Worm (Caenorhabditis elegans): ENCODE measurements around the gene F40H3.3.
A peak's percentile ranks its signal among the peaks of the same experiment; 100 is the strongest.

F40H3.3 gene

ce11 chrII:6191293-6191692, 20.0 kb downstream of the F40H3.3 start, which contains the start of gene fkh-8:
Gene fkh-8 (minus strand): TSS chrII:6191393.
- TF ChIP-seq nhr-76 (tag; optimal IDR thresholded peaks at IDR 0.05) (no peak), ces-1 (GFP tag; optimal IDR thresholded peaks at IDR 0.05) (no peak), nhr-237 (tag; optimal IDR thresholded peaks at IDR 0.05) (no peak), blmp-1 (tag; optimal IDR thresholded peaks at IDR 0.05) (no peak), unc-39 (tag; optimal IDR thresholded peaks at IDR 0.05) (no peak), mab-5 (tag; optimal IDR thresholded peaks at IDR 0.05) (no peak), lin-32 (GFP tag; optimal IDR thresholded peaks at IDR 0.05) (no peak), nhr-28 (tag; optimal IDR thresholded peaks at IDR 0.05) (no peak)

- TF ChIP-seq ztf-11 (tag; optimal IDR thresholded peaks at IDR 0.05): no peak
- TF ChIP-seq nhr-2 (tag; optimal IDR thresholded peaks at IDR 0.05): no peak
Measured at ce11 chrII:6192484-6192883, 21.2 kb downstream of the F40H3.3 start, which contains the start of gene cpb-2. Gene cpb-2 (plus strand): TSS chrII:6192784.

ce11 chrII:6196875-6197274, 25.6 kb downstream of the F40H3.3 start, which contains the start of the genes rbmx-2 and C30B5.2:
Gene rbmx-2 (minus strand): TSS chrII:6196948.
Gene C30B5.2 (plus strand): TSS chrII:6197180.
- peak; percentile 90 for TF ChIP-seq lsy-2 (tag; optimal IDR thresholded peaks at IDR 0.05)
- no peak for TF ChIP-seq nhr-237 (tag; optimal IDR thresholded peaks at IDR 0.05)
- TF ChIP-seq unc-120 (tag; optimal IDR thresholded peaks at IDR 0.05; ENCODE audit: poor library complexity, severe bottlenecking): peak; percentile 73
- TF ChIP-seq snpc-4 (tag; optimal IDR thresholded peaks at IDR 0.05): no peak
- no peak for TF ChIP-seq ham-2 (GFP tag; optimal IDR thresholded peaks at IDR 0.05)
- TF ChIP-seq ces-1 (GFP tag; optimal IDR thresholded peaks at IDR 0.05): peak; percentile 78
- TF ChIP-seq elt-3 (tag; optimal IDR thresholded peaks at IDR 0.05): no peak
- no peak for TF ChIP-seq mab-5 (tag; optimal IDR thresholded peaks at IDR 0.05)
- peak; percentile 53 for TF ChIP-seq mep-1 (tag; optimal IDR thresholded peaks at IDR 0.05)
- no peak for TF ChIP-seq flh-1 (GFP tag; optimal IDR thresholded peaks at IDR 0.05)
- no peak for TF ChIP-seq elt-1 (tag; optimal IDR thresholded peaks at IDR 0.05; ENCODE audit: borderline replicate concordance, insufficient read depth)
- TF ChIP-seq zip-8 (tag; optimal IDR thresholded peaks at IDR 0.05): no peak

- TF ChIP-seq zip-8 (tag; optimal IDR thresholded peaks at IDR 0.05): no peak
- no peak for TF ChIP-seq lin-13 (tag; optimal IDR thresholded peaks at IDR 0.05)
- no peak for TF ChIP-seq flh-1 (GFP tag; optimal IDR thresholded peaks at IDR 0.05)
Measured at ce11 chrII:6198468-6198867, 27.2 kb downstream of the F40H3.3 start, which contains the start of gene szy-4. Gene szy-4 (plus strand): TSS chrII:6198696.

- TF ChIP-seq mls-2 (tag; optimal IDR thresholded peaks at IDR 0.05) (no peak), unc-39 (tag; optimal IDR thresholded peaks at IDR 0.05) (no peak), lin-32 (GFP tag; optimal IDR thresholded peaks at IDR 0.05) (no peak), mab-5 (tag; optimal IDR thresholded peaks at IDR 0.05) (no peak), ces-1 (GFP tag; optimal IDR thresholded peaks at IDR 0.05) (no peak), blmp-1 (tag; optimal IDR thresholded peaks at IDR 0.05) (no peak), unc-120 (tag; optimal IDR thresholded peaks at IDR 0.05; ENCODE audit: poor library complexity, severe bottlenecking) (no peak), drap-1 (GFP tag; optimal IDR thresholded peaks at IDR 0.05) (no peak), unc-62 (GFP tag; optimal IDR thresholded peaks at IDR 0.05) (no peak), lin-13 (tag; optimal IDR thresholded peaks at IDR 0.05) (no peak), mep-1 (tag; optimal IDR thresholded peaks at IDR 0.05) (no peak), sptf-1 (tag; optimal IDR thresholded peaks at IDR 0.05) (no peak), tbx-8 (GFP tag; optimal IDR thresholded peaks at IDR 0.05) (no peak), ztf-11 (tag; optimal IDR thresholded peaks at IDR 0.05) (no peak), ham-2 (GFP tag; optimal IDR thresholded peaks at IDR 0.05) (no peak), nhr-237 (tag; optimal IDR thresholded peaks at IDR 0.05) (no peak), zip-8 (tag; optimal IDR thresholded peaks at IDR 0.05) (no peak), bed-3 (GFP tag; optimal IDR thresholded peaks at IDR 0.05) (no peak), pha-4 (tag; optimal IDR thresholded peaks at IDR 0.05) (no peak)
Measured at ce11 chrII:6199010-6199409, 27.7 kb downstream of the F40H3.3 start.

- TF ChIP-seq drap-1 (GFP tag; optimal IDR thresholded peaks at IDR 0.05) (no peak), sem-2 (GFP tag; optimal IDR thresholded peaks at IDR 0.05) (no peak), hlh-1 (tag; optimal IDR thresholded peaks at IDR 0.05) (no peak), ceh-83 (GFP tag; optimal IDR thresholded peaks at IDR 0.05) (no peak), elt-1 (tag; optimal IDR thresholded peaks at IDR 0.05; ENCODE audit: borderline replicate concordance, insufficient read depth) (no peak), bed-3 (GFP tag; optimal IDR thresholded peaks at IDR 0.05) (no peak), mep-1 (tag; optimal IDR thresholded peaks at IDR 0.05) (no peak), nhr-237 (tag; optimal IDR thresholded peaks at IDR 0.05) (no peak), unc-120 (tag; optimal IDR thresholded peaks at IDR 0.05; ENCODE audit: poor library complexity, severe bottlenecking) (no peak), zip-8 (tag; optimal IDR thresholded peaks at IDR 0.05) (no peak), lin-13 (tag; optimal IDR thresholded peaks at IDR 0.05) (no peak)
Measured at ce11 chrII:6202910-6203309, 31.6 kb downstream of the F40H3.3 start, which contains the start of gene C30B5.17. Gene C30B5.17 (minus strand): TSS chrII:6203010.
